Worm (Caenorhabditis elegans) whole organism, young adult: ENCODE data around the gene C23H5.11.

Source experiments
- B0261.1 ChIP-seq: sonication (generic microtip); optimal IDR thresholded peaks from 2 replicates; lab custom pipeline; 2016; ENCODE audit warnings: mild to moderate bottlenecking, missing genetic modification characterization, moderate library complexity, missing compliant biosample characterization
- F10E7.11 ChIP-seq: sonication (generic microtip); optimal IDR thresholded peaks from 2 replicates; lab custom pipeline; 2017; ENCODE audit warnings: mild to moderate bottlenecking, missing genetic modification characterization, moderate library complexity, missing compliant biosample characterization
- F33H1.4 ChIP-seq: fragments of 200-800 bp; sonication (Bioruptor generic); IDR thresholded peaks from 2 replicates; pipeline ENCODE4 v1.3.6; 2022; ENCODE audit warnings: missing genetic modification reagents, missing genetic modification characterization, missing compliant biosample characterization
- F37B4.10 ChIP-seq: fragments of 200-800 bp; sonication (Bioruptor generic); IDR thresholded peaks from 2 replicates; pipeline ENCODE4 v1.3.6; 2022; ENCODE audit warnings: missing genetic modification characterization, missing compliant biosample characterization
- F39B2.1 ChIP-seq: fragments of 200-800 bp; sonication (Bioruptor generic); IDR thresholded peaks from 2 replicates; pipeline ENCODE4 v1.3.6; 2022; ENCODE audit warnings: missing genetic modification reagents, missing genetic modification characterization, missing compliant biosample characterization
- F49E8.2 ChIP-seq: sonication (generic microtip); optimal IDR thresholded peaks from 3 replicates; lab custom pipeline; 2017; ENCODE audit warnings: missing genetic modification characterization, mild to moderate bottlenecking, missing compliant biosample characterization, antibody characterized with exemption, moderate library complexity; ENCODE audit not compliant: insufficient read depth
- F52B5.7 ChIP-seq: sonication (generic microtip); optimal IDR thresholded peaks from 2 replicates; lab custom pipeline; 2016; ENCODE audit warnings: mild to moderate bottlenecking, missing genetic modification characterization, missing compliant biosample characterization
- F57C9.4 ChIP-seq: sonication (generic microtip); optimal IDR thresholded peaks from 2 replicates; lab custom pipeline; 2017; ENCODE audit warnings: mild to moderate bottlenecking, missing genetic modification characterization, missing compliant biosample characterization
- Y67H2A.10 ChIP-seq: fragments of 200-800 bp; sonication (Bioruptor generic); conservative IDR thresholded peaks from 2 replicates; pipeline ENCODE4 v1.3.6; 2022; ENCODE audit warnings: missing genetic modification reagents, missing genetic modification characterization, missing compliant biosample characterization
- atf-7 ChIP-seq: sonication (generic microtip); optimal IDR thresholded peaks from 2 replicates; lab custom pipeline; 2017; ENCODE audit warnings: mild to moderate bottlenecking, missing genetic modification characterization, missing compliant biosample characterization
- attf-3 ChIP-seq: fragments of 200-800 bp; sonication (Bioruptor generic); conservative IDR thresholded peaks from 2 replicates; pipeline ENCODE4 v1.3.6; 2022; ENCODE audit warnings: missing genetic modification reagents, missing genetic modification characterization, missing compliant biosample characterization
- attf-6 ChIP-seq: fragments of 200-800 bp; sonication (Bioruptor generic); IDR thresholded peaks from 2 replicates; pipeline ENCODE4 v1.3.6; 2022; ENCODE audit warnings: missing genetic modification reagents, missing genetic modification characterization, missing compliant biosample characterization
- bed-1 ChIP-seq: fragments of 200-800 bp; sonication (Bioruptor generic); IDR thresholded peaks from 2 replicates; pipeline ENCODE4 v1.3.6; 2022; ENCODE audit warnings: missing genetic modification reagents, missing genetic modification characterization, missing compliant biosample characterization
- cebp-1 ChIP-seq, 2 experiments: fragments of 200-800 bp in 1 of 2; sonication (Bioruptor generic) in 1 of 2; sonication (generic microtip) in 1 of 2; IDR thresholded peaks in 1 of 2; optimal IDR thresholded peaks in 1 of 2; 2 replicates each; pipeline versions ENCODE4 v1.3.6 to Lab custom; 2017 to 2022; ENCODE audit warnings: missing compliant biosample characterization in 2 of 2, missing genetic modification characterization in 2 of 2, mild to moderate bottlenecking in 1 of 2, missing genetic modification reagents in 1 of 2, moderate library complexity in 1 of 2
- cebp-2 ChIP-seq: fragments of 200-800 bp; sonication (Bioruptor generic); IDR thresholded peaks from 2 replicates; pipeline ENCODE4 v1.3.6; 2022; ENCODE audit warnings: missing genetic modification characterization, missing compliant biosample characterization
- ceh-58 ChIP-seq: fragments of 200-800 bp; sonication (Bioruptor generic); IDR thresholded peaks from 2 replicates; pipeline ENCODE4 v1.3.6; 2022; ENCODE audit warnings: missing genetic modification characterization, missing compliant biosample characterization
- ceh-79 ChIP-seq: sonication (generic microtip); optimal IDR thresholded peaks from 2 replicates; lab custom pipeline; 2017; ENCODE audit warnings: mild to moderate bottlenecking, missing genetic modification characterization, missing compliant biosample characterization
- ceh-91 ChIP-seq: fragments of 200-800 bp; sonication (Bioruptor generic); IDR thresholded peaks from 2 replicates; pipeline ENCODE4 v1.3.6; 2022; ENCODE audit warnings: missing genetic modification reagents, missing genetic modification characterization, missing compliant biosample characterization
- die-1 ChIP-seq: sonication (generic microtip); optimal IDR thresholded peaks from 2 replicates; lab custom pipeline; 2016; ENCODE audit warnings: missing genotype, mild to moderate bottlenecking, missing genetic modification characterization, missing compliant biosample characterization
- ets-4 ChIP-seq: fragments of 200-800 bp; sonication (Bioruptor generic); optimal IDR thresholded peaks from 2 replicates; lab custom pipeline; 2018; ENCODE audit warnings: mild to moderate bottlenecking, missing genetic modification characterization, missing compliant biosample characterization
- gei-17 ChIP-seq: fragments of 200-800 bp; sonication (Bioruptor generic); optimal IDR thresholded peaks from 2 replicates; lab custom pipeline; 2018; ENCODE audit warnings: mild to moderate bottlenecking, missing genetic modification characterization, missing compliant biosample characterization
- him-1 ChIP-seq: sonication (generic microtip); optimal IDR thresholded peaks from 2 replicates; lab custom pipeline; 2016; ENCODE audit warnings: missing genotype, missing genetic modification reagents, missing genetic modification characterization, missing compliant biosample characterization
- hsf-1 ChIP-seq: fragments of 200-800 bp; sonication (Bioruptor generic); IDR thresholded peaks from 2 replicates; pipeline ENCODE4 v1.3.6; 2022; ENCODE audit warnings: missing genetic modification reagents, missing genetic modification characterization, missing compliant biosample characterization
- lag-1 ChIP-seq: fragments of 200-800 bp; sonication (Bioruptor generic); IDR thresholded peaks from 2 replicates; pipeline ENCODE4 v1.3.6; 2022; ENCODE audit warnings: missing genetic modification reagents, missing genetic modification characterization, missing compliant biosample characterization
- let-607 ChIP-seq, 2 experiments: fragments of 200-800 bp in 1 of 2; sonication (Bioruptor generic) in 1 of 2; sonication (generic microtip) in 1 of 2; optimal IDR thresholded peaks; 2 replicates each; lab custom pipeline; 2016 to 2018; ENCODE audit warnings: mild to moderate bottlenecking in 2 of 2, missing compliant biosample characterization in 2 of 2, missing genetic modification characterization in 2 of 2, moderate library complexity in 2 of 2, missing genotype in 1 of 2
- lin-35 ChIP-seq, 3 experiments: fragments of 150-350 bp in 2 of 3; sonication (generic microtip) in 1 of 3; optimal IDR thresholded peaks; 2 replicates each; lab custom pipeline; 2014 to 2018; ENCODE audit warnings: missing biosample characterization in 3 of 3, missing genetic modification characterization in 3 of 3, missing genetic modification reagents in 3 of 3
- lin-40 ChIP-seq: sonication (generic microtip); optimal IDR thresholded peaks from 2 replicates; lab custom pipeline; 2016; ENCODE audit warnings: missing genetic modification characterization, mild to moderate bottlenecking, missing compliant biosample characterization, missing genotype, missing genetic modification reagents
- lsl-1 ChIP-seq: fragments of 200-800 bp; sonication (Bioruptor generic); optimal IDR thresholded peaks from 2 replicates; lab custom pipeline; 2018; ENCODE audit warnings: mild to moderate bottlenecking, missing genetic modification characterization, moderate library complexity, missing compliant biosample characterization
- lsy-27 ChIP-seq: sonication (generic microtip); optimal IDR thresholded peaks from 2 replicates; lab custom pipeline; 2017; ENCODE audit warnings: missing genetic modification characterization, mild to moderate bottlenecking, missing compliant biosample characterization, antibody characterized with exemption, missing genotype, borderline replicate concordance; ENCODE audit not compliant: insufficient read depth
- madf-10 ChIP-seq: sonication (generic microtip); optimal IDR thresholded peaks from 2 replicates; lab custom pipeline; 2016; ENCODE audit warnings: mild to moderate bottlenecking, missing genetic modification characterization, missing compliant biosample characterization
- mxl-1 ChIP-seq: sonication (generic microtip); optimal IDR thresholded peaks from 2 replicates; lab custom pipeline; 2016; ENCODE audit warnings: missing genetic modification characterization, missing compliant biosample characterization
- nfya-1 ChIP-seq: sonication (generic microtip); optimal IDR thresholded peaks from 2 replicates; lab custom pipeline; 2017; ENCODE audit warnings: antibody characterized with exemption, missing compliant biosample characterization, missing genetic modification characterization, borderline replicate concordance; ENCODE audit not compliant: insufficient read depth
- nhr-179 ChIP-seq: sonication (generic microtip); optimal IDR thresholded peaks from 2 replicates; lab custom pipeline; 2016; ENCODE audit warnings: mild to moderate bottlenecking, missing genetic modification characterization, missing compliant biosample characterization
- nhr-27 ChIP-seq: fragments of 200-800 bp; sonication (Bioruptor generic); optimal IDR thresholded peaks from 2 replicates; lab custom pipeline; 2018; ENCODE audit warnings: mild to moderate bottlenecking, missing genetic modification characterization, moderate library complexity, missing compliant biosample characterization
- nhr-80 ChIP-seq: sonication (generic microtip); optimal IDR thresholded peaks from 2 replicates; lab custom pipeline; 2016; ENCODE audit warnings: missing genetic modification characterization, missing compliant biosample characterization
- rcor-1 ChIP-seq: fragments of 200-800 bp; sonication (Bioruptor generic); IDR thresholded peaks from 2 replicates; pipeline ENCODE4 v1.3.6; 2022; ENCODE audit warnings: missing genetic modification reagents, missing genetic modification characterization, missing compliant biosample characterization
- repo-1 ChIP-seq: sonication (generic microtip); optimal IDR thresholded peaks from 2 replicates; lab custom pipeline; 2017; ENCODE audit warnings: mild to moderate bottlenecking, missing genetic modification characterization, missing compliant biosample characterization
- rpc-1 ChIP-seq, 2 experiments: fragments of 150-350 bp in 1 of 2; sonication (generic microtip) in 1 of 2; optimal IDR thresholded peaks; 2 replicates each; lab custom pipeline; 2014 to 2018; ENCODE audit warnings: missing biosample characterization in 1 of 2, missing genetic modification characterization in 1 of 2, missing genetic modification reagents in 1 of 2, missing genotype in 1 of 2
- sdz-38 ChIP-seq: sonication (generic microtip); optimal IDR thresholded peaks from 2 replicates; lab custom pipeline; 2016; ENCODE audit warnings: missing genotype, missing genetic modification characterization, missing compliant biosample characterization
- snpc-1.3 ChIP-seq: sonication (generic microtip); optimal IDR thresholded peaks from 2 replicates; lab custom pipeline; 2017; ENCODE audit warnings: missing genetic modification characterization, mild to moderate bottlenecking, missing compliant biosample characterization, antibody characterized with exemption, moderate library complexity, missing genotype, missing genetic modification reagents; ENCODE audit not compliant: insufficient read depth
- snpc-3.4 ChIP-seq: sonication (generic microtip); optimal IDR thresholded peaks from 2 replicates; lab custom pipeline; 2017; ENCODE audit warnings: missing genetic modification characterization, mild to moderate bottlenecking, missing compliant biosample characterization, antibody characterized with exemption, moderate library complexity, missing genotype, missing genetic modification reagents
- somi-1 ChIP-seq: fragments of 200-800 bp; sonication (Bioruptor generic); optimal IDR thresholded peaks from 2 replicates; lab custom pipeline; 2018; ENCODE audit warnings: mild to moderate bottlenecking, missing genetic modification characterization, missing compliant biosample characterization
- tlf-1 ChIP-seq: fragments of 200-800 bp; sonication (Bioruptor generic); optimal IDR thresholded peaks from 2 replicates; lab custom pipeline; 2018; ENCODE audit warnings: mild to moderate bottlenecking, missing genetic modification characterization, missing compliant biosample characterization
- unc-130 ChIP-seq: sonication (generic microtip); optimal IDR thresholded peaks from 2 replicates; lab custom pipeline; 2016; ENCODE audit warnings: missing genetic modification reagents, missing genetic modification characterization, missing compliant biosample characterization
- zfh-2 ChIP-seq: fragments of 200-800 bp; sonication (Bioruptor generic); conservative IDR thresholded peaks from 2 replicates; pipeline ENCODE4 v1.3.6; 2022; ENCODE audit warnings: missing genetic modification reagents, missing genetic modification characterization, missing compliant biosample characterization
- ztf-28 ChIP-seq: fragments of 200-800 bp; sonication (Bioruptor generic); IDR thresholded peaks from 2 replicates; pipeline ENCODE4 v1.3.6; 2022; ENCODE audit warnings: missing genetic modification reagents, missing genetic modification characterization, missing compliant biosample characterization
- ztf-6 ChIP-seq: fragments of 200-800 bp; sonication (Bioruptor generic); IDR thresholded peaks from 2 replicates; pipeline ENCODE4 v1.3.6; 2022; ENCODE audit warnings: missing genetic modification reagents, missing genetic modification characterization, missing compliant biosample characterization

C23H5.11 gene

ce11 chrIV:2111300-2111874, 11.7 kb upstream of the C23H5.11 start, which contains the start of gene che-6 (continued):
- no peak for TF ChIP-seq ceh-79 (tag; lab: Kevin White, UChicago)
- TF ChIP-seq attf-6 (GFP tag; lab: Robert Waterston, UW) = no peak
- TF ChIP-seq F57C9.4 (tag; lab: Kevin White, UChicago) = peak; percentile 13
- no peak for TF ChIP-seq snpc-3.4 (tag; lab: Kevin White, UChicago)
- TF ChIP-seq rpc-1 (optimal IDR thresholded peaks at IDR 0.05; lab: Kevin White, UChicago) = no peak
- TF ChIP-seq rpc-1 (tag; optimal IDR thresholded peaks at IDR 0.05; lab: Kevin White, UChicago) = no peak
- no peak for TF ChIP-seq unc-130 (GFP tag; lab: Kevin White, UChicago)
- no peak for TF ChIP-seq cebp-2
- no peak for TF ChIP-seq nhr-179
- no peak for TF ChIP-seq ceh-91 (GFP tag; lab: Robert Waterston, UW)
- no peak for TF ChIP-seq nhr-27 (tag; lab: Kevin White, UChicago)
- TF ChIP-seq somi-1 (GFP tag; lab: Kevin White, UChicago) = no peak
- no peak for TF ChIP-seq Y67H2A.10 (GFP tag; lab: Robert Waterston, UW)
- TF ChIP-seq lsy-27 (tag; lab: Kevin White, UChicago) = no peak
- TF ChIP-seq F39B2.1 = no peak
- no peak for TF ChIP-seq die-1 (tag; lab: Kevin White, UChicago)
- TF ChIP-seq rcor-1 = no peak; the same call in 1 of the 2 replicates
- TF ChIP-seq cebp-1 (GFP tag; IDR thresholded peaks at IDR 0.05; lab: Robert Waterston, UW) = no peak
- no peak for TF ChIP-seq cebp-1 (tag; optimal IDR thresholded peaks at IDR 0.05; lab: Kevin White, UChicago)
- TF ChIP-seq lin-40 (tag; lab: Kevin White, UChicago) = no peak
- TF ChIP-seq ets-4 (GFP tag; lab: Kevin White, UChicago) = no peak
- no peak for TF ChIP-seq F33H1.4
- TF ChIP-seq hsf-1 = no peak
- TF ChIP-seq lin-35 (GFP tag; optimal IDR thresholded peaks at IDR 0.05; lab: Kevin White, UChicago) = no peak
- peak; percentile 35 for TF ChIP-seq atf-7
- no peak for TF ChIP-seq F49E8.2 (tag; lab: Kevin White, UChicago)
- TF ChIP-seq madf-10 = peak; percentile 52
- no peak for TF ChIP-seq bed-1 (GFP tag; lab: Robert Waterston, UW)
- TF ChIP-seq attf-3 (GFP tag; lab: Robert Waterston, UW) = no peak
- no peak for TF ChIP-seq B0261.1
- no peak for TF ChIP-seq him-1 (tag; lab: Kevin White, UChicago)
- TF ChIP-seq tlf-1 (GFP tag; lab: Kevin White, UChicago) = peak; percentile 59
- no peak for TF ChIP-seq F52B5.7 (tag; lab: Kevin White, UChicago)
- TF ChIP-seq lsl-1 (GFP tag; lab: Kevin White, UChicago) = no peak
- TF ChIP-seq F10E7.11 = no peak
- TF ChIP-seq gei-17 = peak; percentile 0
- no peak for TF ChIP-seq zfh-2 (GFP tag; lab: Robert Waterston, UW)
- no peak for TF ChIP-seq nfya-1
- no peak for TF ChIP-seq lag-1 (GFP tag; lab: Robert Waterston, UW)
- TF ChIP-seq repo-1 (tag; lab: Kevin White, UChicago) = peak; percentile 20
- no peak for TF ChIP-seq ztf-6 (GFP tag; lab: Robert Waterston, UW)
- no peak for TF ChIP-seq sdz-38 (tag; lab: Kevin White, UChicago)
- peak; percentile 37 for TF ChIP-seq nhr-80 (tag; lab: Kevin White, UChicago)
- no peak for TF ChIP-seq mxl-1 (tag; lab: Kevin White, UChicago)
- TF ChIP-seq let-607 (tag; optimal IDR thresholded peaks at IDR 0.05; lab: Kevin White, UChicago) = peak in 1 of 2 experiments; percentile 3
- TF ChIP-seq snpc-1.3 = no peak
- no peak for TF ChIP-seq F37B4.10 (GFP tag; lab: Robert Waterston, UW)
- no peak for TF ChIP-seq ceh-58 (GFP tag; lab: Robert Waterston, UW)
- TF ChIP-seq ztf-28 = no peak
